Worm (Caenorhabditis elegans) whole organism, late embryonic: ENCODE data around the gene F25B5.6.

Source experiments
- ceh-19 ChIP-seq: fragments of 200-800 bp; sonication (Bioruptor generic); optimal IDR thresholded peaks from 2 replicates; lab custom pipeline; 2018; ENCODE audit warnings: mild to moderate bottlenecking, missing genetic modification characterization, missing compliant biosample characterization
- elt-2 ChIP-seq: sonication (generic microtip); optimal IDR thresholded peaks from 2 replicates; lab custom pipeline; 2016; ENCODE audit warnings: missing genetic modification reagents, missing genetic modification characterization, missing compliant biosample characterization
- hlh-13 ChIP-seq: fragments of 200-800 bp; sonication (Bioruptor generic); optimal IDR thresholded peaks from 2 replicates; lab custom pipeline; 2018; ENCODE audit warnings: mild to moderate bottlenecking, missing genetic modification characterization, missing compliant biosample characterization
- lin-11 ChIP-seq: fragments of 200-800 bp; sonication (Bioruptor generic); optimal IDR thresholded peaks from 2 replicates; lab custom pipeline; 2018; ENCODE audit warnings: mild to moderate bottlenecking, missing genetic modification characterization, missing compliant biosample characterization
- nhr-11 ChIP-seq: fragments of 150-350 bp; optimal IDR thresholded peaks from 2 replicates; lab custom pipeline; 2014; ENCODE audit warnings: missing biosample characterization, missing genetic modification characterization
- pqm-1 ChIP-seq: sonication (generic microtip); optimal IDR thresholded peaks from 2 replicates; lab custom pipeline; 2016; ENCODE audit warnings: missing genetic modification characterization, missing compliant biosample characterization
- unc-55 ChIP-seq: sonication (generic microtip); optimal IDR thresholded peaks from 2 replicates; lab custom pipeline; 2017; ENCODE audit warnings: missing biosample characterization, missing genetic modification reagents, missing genetic modification characterization
- unc-86 ChIP-seq: sonication (generic microtip); optimal IDR thresholded peaks from 2 replicates; lab custom pipeline; 2016; ENCODE audit warnings: missing genetic modification characterization, missing compliant biosample characterization
- ztf-16 ChIP-seq: sonication (generic microtip); optimal IDR thresholded peaks from 2 replicates; lab custom pipeline; 2017; ENCODE audit warnings: missing genetic modification characterization, missing compliant biosample characterization

DNA sequence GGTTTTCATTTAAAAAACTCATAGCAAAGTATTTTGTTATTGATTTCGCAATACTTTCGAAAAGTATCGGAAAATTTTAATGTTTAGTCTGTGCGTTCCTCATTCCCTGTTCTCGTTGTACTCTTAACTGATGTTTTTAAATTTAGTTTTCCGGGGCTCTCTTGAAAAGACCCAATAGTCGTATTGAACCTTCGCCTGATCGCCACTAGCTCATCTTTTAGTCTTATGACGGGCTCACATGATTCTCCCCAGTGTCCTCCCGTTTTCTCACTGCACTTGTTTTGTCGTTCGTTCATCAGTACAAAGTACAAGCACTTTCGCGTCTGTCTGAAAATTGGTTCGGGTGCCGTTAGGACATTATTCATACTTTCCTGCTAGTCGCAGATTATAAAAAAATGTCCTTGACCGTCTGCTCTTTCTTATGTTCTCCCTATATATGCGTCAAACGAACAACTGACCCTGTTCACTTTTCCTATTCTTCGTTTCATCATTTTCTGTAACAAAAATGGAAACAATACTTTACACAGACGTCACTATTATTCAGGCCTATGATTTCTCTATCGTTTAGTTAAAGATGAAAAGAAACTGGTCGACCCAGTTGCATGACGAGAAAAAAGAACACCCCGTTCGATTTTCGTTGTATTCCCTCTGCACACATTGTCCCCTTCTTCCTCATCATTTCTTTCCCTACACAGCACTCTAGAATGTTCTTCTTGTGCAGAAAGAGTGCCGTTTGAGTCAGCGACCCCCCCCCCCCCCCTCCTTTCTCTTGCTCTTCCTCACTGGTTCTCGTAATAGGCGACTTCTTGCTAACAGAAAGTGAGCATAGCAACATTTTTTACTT is 8.9 kb downstream of the F25B5.6 start, which contains the start of gene ubq-1:
- TF ChIP-seq elt-2 (tag; lab: Kevin White, UChicago) (no peak), pqm-1 (tag; lab: Kevin White, UChicago) (no peak), hlh-13 (GFP tag; lab: Kevin White, UChicago) (no peak), unc-86 (no peak), lin-11 (tag; lab: Kevin White, UChicago) (no peak), unc-55 (GFP tag; lab: Kevin White, UChicago) (no peak), nhr-11 (tag; lab: Kevin White, UChicago) (no peak), ceh-19 (GFP tag; lab: Kevin White, UChicago) (no peak), ztf-16 (tag; lab: Kevin White, UChicago) (no peak)
